Worm (Caenorhabditis elegans) whole organism, mixed stage, embryonic: ENCODE measurements around the gene mup-4.

Experiments
- elt-1 ChIP-seq: sonication (generic microtip); optimal IDR thresholded peaks from 2 replicates; lab custom pipeline; 2017; ENCODE audit warnings: missing genetic modification characterization, mild to moderate bottlenecking, missing compliant biosample characterization, antibody characterized with exemption, moderate library complexity, borderline replicate concordance; ENCODE audit not compliant: insufficient read depth
- elt-3 ChIP-seq: fragments of 150-350 bp; optimal IDR thresholded peaks from 2 replicates; lab custom pipeline; 2014; ENCODE audit warnings: missing biosample characterization, missing genetic modification characterization
- nhr-12 ChIP-seq: fragments of 150-350 bp; optimal IDR thresholded peaks from 2 replicates; lab custom pipeline; 2014; ENCODE audit warnings: missing biosample characterization, missing genetic modification characterization
- nhr-237 ChIP-seq: fragments of 150-350 bp; optimal IDR thresholded peaks from 2 replicates; lab custom pipeline; 2014; ENCODE audit warnings: missing biosample characterization, missing genetic modification characterization
- nhr-76 ChIP-seq: sonication (generic microtip); optimal IDR thresholded peaks from 2 replicates; lab custom pipeline; 2017; ENCODE audit warnings: missing biosample characterization, missing genetic modification characterization
- pha-4 ChIP-seq: fragments of 150-350 bp; optimal IDR thresholded peaks from 2 replicates; lab custom pipeline; 2018; ENCODE audit warnings: missing biosample characterization, missing genetic modification reagents, missing genetic modification characterization
- unc-39 ChIP-seq: fragments of 150-350 bp; optimal IDR thresholded peaks from 2 replicates; lab custom pipeline; 2014; ENCODE audit warnings: missing biosample characterization, missing genetic modification characterization
- unc-62 ChIP-seq: fragments of 150-350 bp; optimal IDR thresholded peaks from 2 replicates; lab custom pipeline; 2014; ENCODE audit warnings: missing biosample characterization, missing genetic modification reagents, missing genetic modification characterization
- ztf-11 ChIP-seq: fragments of 150-350 bp; optimal IDR thresholded peaks from 2 replicates; lab custom pipeline; 2014; ENCODE audit warnings: missing biosample characterization, missing genetic modification characterization

- TF ChIP-seq unc-39 (no peak), elt-3 (tag; lab: Kevin White, UChicago) (no peak), unc-62 (GFP tag; lab: Kevin White, UChicago) (no peak), pha-4 (no peak), elt-1 (tag; lab: Kevin White, UChicago) (no peak), ztf-11 (tag; lab: Kevin White, UChicago) (no peak), nhr-12 (tag; lab: Kevin White, UChicago) (no peak), nhr-76 (tag; lab: Kevin White, UChicago) (no peak), nhr-237 (tag; lab: Kevin White, UChicago) (peak; percentile 6)
Measured at ce11 chrIII:7465347-7465746, 23.6 kb downstream of the mup-4 start, which contains the start of gene fum-1.
